Fruit fly (Drosophila melanogaster) whole organism, embryonic: Measurements from ENCODE around the gene CG15201.

Experiments
- Antp ChIP-seq: fragments of 200-800 bp; sonication (Bioruptor generic); optimal IDR thresholded peaks from 3 replicates; lab custom pipeline; 2016; ENCODE audit warnings: missing biosample characterization, missing genetic modification characterization
- CG11456 ChIP-seq: fragments of 200-800 bp; sonication (Bioruptor generic); IDR thresholded peaks from 3 replicates; pipeline ENCODE4 v1.3.6; 2022; ENCODE audit warnings: missing biosample characterization, missing genetic modification characterization
- CG11723 ChIP-seq: fragments of 200-800 bp; sonication (Bioruptor generic); optimal IDR thresholded peaks from 2 replicates; lab custom pipeline; 2017; ENCODE audit warnings: missing biosample characterization, mild to moderate bottlenecking, missing genetic modification characterization
- CG13624 ChIP-seq: fragments of 200-800 bp; sonication (Bioruptor generic); optimal IDR thresholded peaks from 2 replicates; lab custom pipeline; 2016; ENCODE audit warnings: missing biosample characterization, missing genetic modification characterization
- CG15479 ChIP-seq: fragments of 200-800 bp; sonication (Bioruptor generic); optimal IDR thresholded peaks from 3 replicates; lab custom pipeline; 2019; ENCODE audit warnings: missing biosample characterization, mild to moderate bottlenecking, missing genetic modification characterization, moderate library complexity
- CG30020 ChIP-seq: fragments of 200-800 bp; optimal IDR thresholded peaks from 2 replicates; lab custom pipeline; 2019; ENCODE audit warnings: missing biosample characterization, mild to moderate bottlenecking, missing genetic modification characterization, moderate library complexity
- CG31365 ChIP-seq: fragments of 200-800 bp; sonication (Bioruptor generic); optimal IDR thresholded peaks from 2 replicates; lab custom pipeline; 2018; ENCODE audit warnings: missing biosample characterization, mild to moderate bottlenecking, missing genetic modification characterization
- CG4617 ChIP-seq: fragments of 200-800 bp; sonication (Bioruptor generic); optimal IDR thresholded peaks from 3 replicates; lab custom pipeline; 2016; ENCODE audit warnings: missing biosample characterization, missing genetic modification characterization, borderline replicate concordance
- CG4854 ChIP-seq: fragments of 200-800 bp; sonication (Bioruptor generic); optimal IDR thresholded peaks from 2 replicates; lab custom pipeline; 2016; ENCODE audit warnings: missing biosample characterization, missing genetic modification characterization, inconsistent platforms
- CG6175 ChIP-seq: fragments of 200-800 bp; sonication (Bioruptor generic); IDR thresholded peaks from 3 replicates; pipeline ENCODE4 v1.3.6; 2022; ENCODE audit warnings: missing biosample characterization, missing genetic modification characterization
- CG8359 ChIP-seq: fragments of 200-800 bp; sonication (Bioruptor generic); optimal IDR thresholded peaks from 2 replicates; lab custom pipeline; 2017; ENCODE audit warnings: missing biosample characterization, mild to moderate bottlenecking, missing genetic modification characterization, borderline replicate concordance
- CG8478 ChIP-seq: fragments of >200 bp; optimal IDR thresholded peaks from 2 replicates; lab custom pipeline; 2018
- Chrac-16 ChIP-seq: fragments of 200-800 bp; sonication (Bioruptor generic); optimal IDR thresholded peaks from 3 replicates; lab custom pipeline; 2016; ENCODE audit warnings: missing biosample characterization, missing genetic modification characterization
- CoRest ChIP-seq: fragments of 200-800 bp; sonication (Bioruptor generic); optimal IDR thresholded peaks from 3 replicates; lab custom pipeline; 2018; ENCODE audit warnings: missing biosample characterization, mild to moderate bottlenecking, missing genetic modification characterization, moderate library complexity
- D ChIP-seq, 2 experiments: fragments of 200-800 bp in 1 of 2; fragments of >200 bp in 1 of 2; sonication (Bioruptor generic) in 1 of 2; optimal IDR thresholded peaks; 2 replicates in 1 of 2; 3 replicates in 1 of 2; lab custom pipeline; 2017; ENCODE audit warnings: mild to moderate bottlenecking in 1 of 2, missing biosample characterization in 1 of 2, missing genetic modification characterization in 1 of 2, missing genetic modification reagents in 1 of 2
- Dfd ChIP-seq, 2 experiments: fragments of >200 bp; optimal IDR thresholded peaks; 2 replicates each; lab custom pipeline; 2017; ENCODE audit warnings: missing biosample characterization in 2 of 2, missing genetic modification characterization in 2 of 2
- Dref ChIP-seq: fragments of 200-800 bp; sonication (Bioruptor generic); IDR thresholded peaks from 2 replicates; pipeline ENCODE4 v1.3.6; 2022; ENCODE audit warnings: missing biosample characterization, missing genetic modification characterization
- E2f1 ChIP-seq: fragments of 200-800 bp; sonication (Bioruptor generic); IDR thresholded peaks from 2 replicates; pipeline ENCODE4 v1.3.6; 2022; ENCODE audit warnings: missing biosample characterization, missing genetic modification characterization
- Gsc ChIP-seq: fragments of 200-800 bp; sonication (Bioruptor generic); IDR thresholded peaks from 2 replicates; pipeline ENCODE4 v1.3.6; 2022; ENCODE audit warnings: missing biosample characterization, missing genetic modification characterization
- HmgZ ChIP-seq: fragments of 200-800 bp; sonication (Bioruptor generic); optimal IDR thresholded peaks from 2 replicates; lab custom pipeline; 2018; ENCODE audit warnings: missing biosample characterization, mild to moderate bottlenecking, missing genetic modification characterization
- MESR4 ChIP-seq: fragments of 200-800 bp; sonication (Bioruptor generic); optimal IDR thresholded peaks from 2 replicates; lab custom pipeline; 2018; ENCODE audit warnings: missing biosample characterization, mild to moderate bottlenecking, missing genetic modification characterization, moderate library complexity
- Med ChIP-seq: fragments of 200-800 bp; sonication (Bioruptor generic); peaks from one replicate; lab custom pipeline; 2016; ENCODE audit warnings: missing biosample characterization, missing genetic modification characterization, mild to moderate bottlenecking, inconsistent platforms, moderate library complexity
- NfI ChIP-seq: fragments of 200-800 bp; sonication (Bioruptor generic); optimal IDR thresholded peaks from 3 replicates; lab custom pipeline; 2018; ENCODE audit warnings: missing biosample characterization, mild to moderate bottlenecking, missing genetic modification characterization, moderate library complexity
- Opbp ChIP-seq: fragments of 200-800 bp; sonication (Bioruptor generic); IDR thresholded peaks from 3 replicates; pipeline ENCODE4 v1.3.6; 2022; ENCODE audit warnings: missing biosample characterization, missing genetic modification characterization; ENCODE audit not compliant: partially characterized antibody
- Sry-β ChIP-seq: fragments of 200-800 bp; sonication (Bioruptor generic); optimal IDR thresholded peaks from 2 replicates; lab custom pipeline; 2018; ENCODE audit warnings: missing biosample characterization, mild to moderate bottlenecking, missing genetic modification characterization, moderate library complexity
- Trl ChIP-seq, 3 experiments: fragments of >200 bp in 2 of 3; fragments of 200-800 bp in 1 of 3; sonication (Bioruptor generic) in 1 of 3; optimal IDR thresholded peaks; 2 replicates in 1 of 3; 3 replicates in 2 of 3; lab custom pipeline; 2016 to 2017; ENCODE audit warnings: missing biosample characterization in 1 of 3, missing genetic modification characterization in 1 of 3
- YL-1 ChIP-seq: fragments of 200-800 bp; sonication (Bioruptor generic); optimal IDR thresholded peaks from 3 replicates; lab custom pipeline; 2017; ENCODE audit warnings: missing biosample characterization, mild to moderate bottlenecking, missing genetic modification characterization
- caup ChIP-seq: fragments of 200-800 bp; sonication (Bioruptor generic); optimal IDR thresholded peaks from 3 replicates; lab custom pipeline; 2017; ENCODE audit warnings: missing biosample characterization, mild to moderate bottlenecking, missing genetic modification characterization, moderate library complexity; ENCODE audit not compliant: severe bottlenecking
- cg ChIP-seq: fragments of 200-800 bp; sonication (Bioruptor generic); optimal IDR thresholded peaks from 3 replicates; lab custom pipeline; 2019; ENCODE audit warnings: missing biosample characterization, mild to moderate bottlenecking, missing genetic modification characterization, moderate library complexity
- chinmo ChIP-seq: fragments of 200-800 bp; sonication (Bioruptor generic); IDR thresholded peaks from 4 replicates; pipeline ENCODE4 v1.3.6; 2022; ENCODE audit warnings: missing biosample characterization, missing genetic modification characterization; ENCODE audit not compliant: partially characterized antibody
- ems ChIP-seq: fragments of 200-800 bp; sonication (Bioruptor generic); optimal IDR thresholded peaks from 3 replicates; lab custom pipeline; 2016; ENCODE audit warnings: missing biosample characterization, missing genetic modification characterization
- grn ChIP-seq: fragments of 200-800 bp; sonication (Bioruptor generic); optimal IDR thresholded peaks from 3 replicates; lab custom pipeline; 2017; ENCODE audit warnings: missing biosample characterization, missing genetic modification characterization
- lab ChIP-seq: fragments of 200-800 bp; sonication (Bioruptor generic); optimal IDR thresholded peaks from 3 replicates; lab custom pipeline; 2017; ENCODE audit warnings: missing biosample characterization, missing genetic modification characterization, mild to moderate bottlenecking, moderate library complexity, missing genetic modification reagents
- lbe ChIP-seq: fragments of 200-800 bp; sonication (Bioruptor generic); optimal IDR thresholded peaks from 2 replicates; lab custom pipeline; 2016; ENCODE audit warnings: missing biosample characterization, mild to moderate bottlenecking, missing genetic modification characterization
- lilli ChIP-seq: fragments of 200-800 bp; sonication (Bioruptor generic); optimal IDR thresholded peaks from 3 replicates; lab custom pipeline; 2016; ENCODE audit warnings: missing biosample characterization, missing genetic modification characterization
- mam ChIP-seq: fragments of 200-800 bp; sonication (Bioruptor generic); optimal IDR thresholded peaks from 3 replicates; lab custom pipeline; 2016; ENCODE audit warnings: missing biosample characterization, missing genetic modification characterization
- nerfin-1 ChIP-seq: fragments of 200-800 bp; sonication (Bioruptor generic); optimal IDR thresholded peaks from 3 replicates; lab custom pipeline; 2019; ENCODE audit warnings: missing biosample characterization, mild to moderate bottlenecking, missing genetic modification characterization, moderate library complexity
- nmo ChIP-seq: fragments of 200-800 bp; sonication (Bioruptor generic); optimal IDR thresholded peaks from 2 replicates; lab custom pipeline; 2018; ENCODE audit warnings: missing biosample characterization, mild to moderate bottlenecking, missing genetic modification characterization, moderate library complexity
- phol ChIP-seq: fragments of 200-800 bp; sonication (Bioruptor generic); optimal IDR thresholded peaks from 3 replicates; lab custom pipeline; 2018; ENCODE audit warnings: missing biosample characterization, mild to moderate bottlenecking, missing genetic modification characterization, moderate library complexity
- pita ChIP-seq: fragments of 200-800 bp; sonication (Bioruptor generic); optimal IDR thresholded peaks from 2 replicates; lab custom pipeline; 2017; ENCODE audit warnings: missing biosample characterization, mild to moderate bottlenecking, missing genetic modification characterization
- pzg ChIP-seq: fragments of 200-800 bp; sonication (Bioruptor generic); optimal IDR thresholded peaks from 3 replicates; lab custom pipeline; 2018; ENCODE audit warnings: missing biosample characterization, mild to moderate bottlenecking, missing genetic modification characterization, moderate library complexity
- sqz ChIP-seq: fragments of 200-800 bp; sonication (Bioruptor generic); optimal IDR thresholded peaks from 3 replicates; lab custom pipeline; 2018; ENCODE audit warnings: missing biosample characterization, mild to moderate bottlenecking, missing genetic modification characterization
- trem ChIP-seq: fragments of 200-800 bp; optimal IDR thresholded peaks from 3 replicates; lab custom pipeline; 2019; ENCODE audit warnings: missing biosample characterization, mild to moderate bottlenecking, missing genetic modification characterization, moderate library complexity
- zfh1 ChIP-seq: fragments of 200-800 bp; sonication (Bioruptor generic); IDR thresholded peaks from 3 replicates; pipeline ENCODE4 v1.3.6; 2022; ENCODE audit warnings: missing biosample characterization, missing genetic modification characterization

CG15201 gene

dm6 chrX:11135840-11136586 lies 7.9 kb upstream of the CG15201 start (continued):
- peak; percentile 89 for TF ChIP-seq CG8478
- peak; percentile 92 for TF ChIP-seq sqz (GFP tag; lab: Kevin White, UChicago)
- no peak for TF ChIP-seq NfI (GFP tag; lab: Kevin White, UChicago)
- TF ChIP-seq lab (GFP tag; lab: Kevin White, UChicago) = no peak
- no peak for TF ChIP-seq CG6175
- TF ChIP-seq nmo (GFP tag; lab: Kevin White, UChicago) = peak; percentile 38
- TF ChIP-seq trem (tag; lab: Kevin White, UChicago) = no peak
- peak; percentile 93 for TF ChIP-seq CG31365
- peak; percentile 18 for TF ChIP-seq phol (tag; lab: Kevin White, UChicago)
- peak in 1 of 2 experiments; percentile 54 for TF ChIP-seq Dfd (GFP tag; optimal IDR thresholded peaks at IDR 0.05; lab: Kevin White, UChicago)
- no peak for TF ChIP-seq grn (GFP tag; lab: Kevin White, UChicago)
- TF ChIP-seq YL-1 (GFP tag; lab: Kevin White, UChicago) = peak; percentile 22
- no peak for TF ChIP-seq Opbp (GFP tag; lab: Robert Waterston, UW)
- no peak for TF ChIP-seq E2f1 (GFP tag; lab: Robert Waterston, UW)
- TF ChIP-seq CG30020 (tag; lab: Kevin White, UChicago) = peak; percentile 3

- TF ChIP-seq HmgZ (tag; lab: Kevin White, UChicago) = peak; percentile 22
- peak; percentile 87 for TF ChIP-seq nerfin-1 (tag; lab: Kevin White, UChicago)
- peak; percentile 2 for TF ChIP-seq CG13624 (GFP tag; lab: Kevin White, UChicago)
- TF ChIP-seq CG4617 (GFP tag; lab: Kevin White, UChicago) = peak; percentile 50
- TF ChIP-seq lilli (GFP tag; lab: Kevin White, UChicago) = peak; percentile 28
- peak; percentile 45 for TF ChIP-seq caup (GFP tag; lab: Kevin White, UChicago)
- no peak for TF ChIP-seq CG8359 (GFP tag; lab: Kevin White, UChicago)
- TF ChIP-seq lbe (GFP tag; lab: Kevin White, UChicago) = peak; percentile 48
- TF ChIP-seq Trl (optimal IDR thresholded peaks at IDR 0.05; lab: Kevin White, UChicago) = no peak
- TF ChIP-seq Trl (GFP tag; optimal IDR thresholded peaks at IDR 0.05; lab: Kevin White, UChicago) = no peak
- TF ChIP-seq Med = peak; percentile 71
- TF ChIP-seq Dref (GFP tag; lab: Robert Waterston, UW) = peak; percentile 29; the same call in 1 of the 2 replicates
- peak; percentile 24 for TF ChIP-seq pzg (GFP tag; lab: Kevin White, UChicago)
- TF ChIP-seq Sry-β (GFP tag; lab: Kevin White, UChicago) = peak; percentile 58
- no peak for TF ChIP-seq D (optimal IDR thresholded peaks at IDR 0.05; lab: Kevin White, UChicago)
- peak; percentile 23 for TF ChIP-seq D (GFP tag; optimal IDR thresholded peaks at IDR 0.05; lab: Kevin White, UChicago)
- peak; percentile 42 for TF ChIP-seq mam (GFP tag; lab: Kevin White, UChicago)
- peak; percentile 91 for TF ChIP-seq cg (GFP tag; lab: Kevin White, UChicago)
- no peak for TF ChIP-seq zfh1 (GFP tag; lab: Robert Waterston, UW)
- no peak for TF ChIP-seq Gsc
- TF ChIP-seq MESR4 (GFP tag; lab: Kevin White, UChicago) = peak; percentile 54
- TF ChIP-seq CG11723 = peak; percentile 22
- peak; percentile 24 for TF ChIP-seq CoRest (tag; lab: Kevin White, UChicago)
- peak; percentile 24 for TF ChIP-seq Chrac-16 (GFP tag; lab: Kevin White, UChicago)
- TF ChIP-seq CG15479 (GFP tag; lab: Kevin White, UChicago) = no peak
- peak; percentile 14 for TF ChIP-seq Antp (GFP tag; lab: Kevin White, UChicago)
- TF ChIP-seq pita (GFP tag; lab: Kevin White, UChicago) = no peak
- TF ChIP-seq CG11456 (GFP tag; lab: Robert Waterston, UW) = peak; percentile 41; the same call in 1 of the 3 replicates
- peak; percentile 1 for TF ChIP-seq CG4854
- TF ChIP-seq NfI (GFP tag; lab: Kevin White, UChicago) = peak; percentile 6
- TF ChIP-seq ems (GFP tag; lab: Kevin White, UChicago) = no peak
- 0 out of 4 replicates have a peak, but pooled peaks have one; percentile 47 for TF ChIP-seq chinmo (GFP tag; lab: Robert Waterston, UW)
These were observed 7.1 kb upstream of the CG15201 start, which contains the start of gene Klp10A for dm6 chrX:11136587-11137512. Gene Klp10A, minus strand, starts transcription at chrX:11137118.
